Worm (Caenorhabditis elegans) whole organism, mixed stage, embryonic: ENCODE measurements around the gene C17F4.12.

Experiments used
- hlh-1 ChIP-seq: fragments of 150-350 bp; optimal IDR thresholded peaks from 2 replicates; lab custom pipeline; 2014; ENCODE audit warnings: missing biosample characterization, missing genetic modification reagents, missing genetic modification characterization
- nhr-237 ChIP-seq: fragments of 150-350 bp; optimal IDR thresholded peaks from 2 replicates; lab custom pipeline; 2014; ENCODE audit warnings: missing biosample characterization, missing genetic modification characterization
- nhr-28 ChIP-seq: fragments of 150-350 bp; optimal IDR thresholded peaks from 2 replicates; lab custom pipeline; 2014; ENCODE audit warnings: missing biosample characterization, missing genetic modification characterization
- pha-4 ChIP-seq: fragments of 150-350 bp; optimal IDR thresholded peaks from 2 replicates; lab custom pipeline; 2018; ENCODE audit warnings: missing biosample characterization, missing genetic modification reagents, missing genetic modification characterization
- unc-39 ChIP-seq: fragments of 150-350 bp; optimal IDR thresholded peaks from 2 replicates; lab custom pipeline; 2014; ENCODE audit warnings: missing biosample characterization, missing genetic modification characterization
- unc-62 ChIP-seq: fragments of 150-350 bp; optimal IDR thresholded peaks from 2 replicates; lab custom pipeline; 2014; ENCODE audit warnings: missing biosample characterization, missing genetic modification reagents, missing genetic modification characterization
- zip-8 ChIP-seq: fragments of 150-350 bp; optimal IDR thresholded peaks from 2 replicates; lab custom pipeline; 2014; ENCODE audit warnings: missing biosample characterization, missing genetic modification characterization

- TF ChIP-seq unc-39 (tag; lab: Kevin White, UChicago) (no peak), hlh-1 (no peak), unc-62 (GFP tag; lab: Kevin White, UChicago) (no peak), nhr-237 (no peak), pha-4 (tag; lab: Kevin White, UChicago) (no peak), zip-8 (tag; lab: Kevin White, UChicago) (no peak), nhr-28 (tag; lab: Kevin White, UChicago) (no peak)
These were observed 18.8 kb downstream of the C17F4.12 start, which contains the start of gene ZC239.16 for ce11 chrII:3225200-3225599.
